Fruit fly (Drosophila melanogaster) whole organism, embryonic: ENCODE measurements around the gene tj.

Experiments used
- Asciz ChIP-seq: fragments of 200-800 bp; sonication (Bioruptor generic); optimal IDR thresholded peaks from 2 replicates; lab custom pipeline; 2017; ENCODE audit warnings: missing biosample characterization, mild to moderate bottlenecking, missing genetic modification characterization, missing genetic modification reagents
- CG10321 ChIP-seq: fragments of 200-800 bp; sonication (Bioruptor generic); IDR thresholded peaks from 2 replicates; pipeline ENCODE4 v1.3.6; 2022; ENCODE audit warnings: missing biosample characterization, missing genetic modification characterization
- CG10979 ChIP-seq: fragments of 200-800 bp; sonication (Bioruptor generic); optimal IDR thresholded peaks from 2 replicates; lab custom pipeline; 2018; ENCODE audit warnings: missing biosample characterization, mild to moderate bottlenecking, missing genetic modification characterization, moderate library complexity
- CG11085 ChIP-seq: fragments of 200-800 bp; sonication (Bioruptor generic); IDR thresholded peaks from 2 replicates; pipeline ENCODE4 v1.3.6; 2022; ENCODE audit warnings: missing biosample characterization, missing genetic modification characterization
- CG1233 ChIP-seq: fragments of 200-800 bp; sonication (Bioruptor generic); optimal IDR thresholded peaks from 4 replicates; lab custom pipeline; 2018; ENCODE audit warnings: missing biosample characterization, mild to moderate bottlenecking, missing genetic modification characterization
- CG13296 ChIP-seq: fragments of 200-800 bp; sonication (Bioruptor generic); optimal IDR thresholded peaks from 3 replicates; lab custom pipeline; 2018; ENCODE audit warnings: missing biosample characterization, mild to moderate bottlenecking, missing genetic modification characterization
- CG13894 ChIP-seq: fragments of 200-800 bp; sonication (Bioruptor generic); optimal IDR thresholded peaks from 3 replicates; lab custom pipeline; 2018; ENCODE audit warnings: missing biosample characterization, mild to moderate bottlenecking, missing genetic modification characterization, moderate library complexity
- CG14860 ChIP-seq: fragments of 200-800 bp; sonication (Bioruptor generic); IDR thresholded peaks from 3 replicates; pipeline ENCODE4 v1.3.6; 2022; ENCODE audit warnings: missing biosample characterization, missing genetic modification characterization; ENCODE audit not compliant: partially characterized antibody
- CG15601 ChIP-seq: fragments of 200-800 bp; sonication (Bioruptor generic); optimal IDR thresholded peaks from 3 replicates; lab custom pipeline; 2019; ENCODE audit warnings: missing biosample characterization, mild to moderate bottlenecking, missing genetic modification characterization, moderate library complexity
- CG1603 ChIP-seq: fragments of 200-800 bp; sonication (Bioruptor generic); optimal IDR thresholded peaks from 2 replicates; lab custom pipeline; 2019; ENCODE audit warnings: missing biosample characterization, mild to moderate bottlenecking, missing genetic modification characterization, moderate library complexity
- CG16815 ChIP-seq: fragments of 200-800 bp; sonication (Bioruptor generic); optimal IDR thresholded peaks from 3 replicates; lab custom pipeline; 2017; ENCODE audit warnings: missing biosample characterization, mild to moderate bottlenecking, missing genetic modification characterization
- CG1792 ChIP-seq: fragments of 200-800 bp; sonication (Bioruptor generic); optimal IDR thresholded peaks from 2 replicates; lab custom pipeline; 2016; ENCODE audit warnings: missing biosample characterization, missing genetic modification characterization
- CG18619 ChIP-seq: fragments of 200-800 bp; sonication (Bioruptor generic); optimal IDR thresholded peaks from 3 replicates; lab custom pipeline; 2017; ENCODE audit warnings: missing biosample characterization, mild to moderate bottlenecking, missing genetic modification characterization
- CG2678 ChIP-seq: fragments of 200-800 bp; sonication (Bioruptor generic); optimal IDR thresholded peaks from 3 replicates; lab custom pipeline; 2019; ENCODE audit warnings: missing biosample characterization, mild to moderate bottlenecking, missing genetic modification characterization, moderate library complexity
- CG2875 ChIP-seq: fragments of 200-800 bp; sonication (Bioruptor generic); optimal IDR thresholded peaks from 2 replicates; lab custom pipeline; 2017; ENCODE audit warnings: missing biosample characterization, mild to moderate bottlenecking, missing genetic modification characterization, missing genetic modification reagents
- CG30431 ChIP-seq: fragments of 200-800 bp; sonication (Bioruptor generic); optimal IDR thresholded peaks from 2 replicates; lab custom pipeline; 2017; ENCODE audit warnings: missing biosample characterization, missing genetic modification characterization
- CG4282 ChIP-seq: fragments of 200-800 bp; sonication (Bioruptor generic); optimal IDR thresholded peaks from 2 replicates; lab custom pipeline; 2016; ENCODE audit warnings: missing biosample characterization, missing genetic modification characterization
- CG4424 ChIP-seq: fragments of 200-800 bp; sonication (Bioruptor generic); optimal IDR thresholded peaks from 3 replicates; lab custom pipeline; 2016; ENCODE audit warnings: missing biosample characterization, missing genetic modification characterization
- CG4707 ChIP-seq: fragments of 200-800 bp; sonication (Bioruptor generic); optimal IDR thresholded peaks from 2 replicates; lab custom pipeline; 2018; ENCODE audit warnings: missing biosample characterization, mild to moderate bottlenecking, missing genetic modification characterization, moderate library complexity
- CG7271 ChIP-seq: fragments of 200-800 bp; sonication (Bioruptor generic); optimal IDR thresholded peaks from 2 replicates; lab custom pipeline; 2018; ENCODE audit warnings: missing biosample characterization, mild to moderate bottlenecking, missing genetic modification characterization, moderate library complexity
- CG9437 ChIP-seq: fragments of 200-800 bp; sonication (Bioruptor generic); optimal IDR thresholded peaks from 2 replicates; lab custom pipeline; 2018; ENCODE audit warnings: missing biosample characterization, mild to moderate bottlenecking, missing genetic modification characterization
- Dbx ChIP-seq: fragments of 200-800 bp; sonication (Bioruptor generic); IDR thresholded peaks from 3 replicates; pipeline ENCODE4 v1.3.6; 2022; ENCODE audit warnings: missing biosample characterization, missing genetic modification characterization
- Dref ChIP-seq: fragments of 200-800 bp; sonication (Bioruptor generic); IDR thresholded peaks from 2 replicates; pipeline ENCODE4 v1.3.6; 2022; ENCODE audit warnings: missing biosample characterization, missing genetic modification characterization
- Eip74EF ChIP-seq, 2 experiments: fragments of 200-800 bp in 1 of 2; fragments of >200 bp in 1 of 2; sonication (Bioruptor generic) in 1 of 2; optimal IDR thresholded peaks; 2 replicates each; lab custom pipeline; 2017 to 2019; ENCODE audit warnings: missing biosample characterization in 2 of 2, missing genetic modification characterization in 2 of 2, mild to moderate bottlenecking in 1 of 2, moderate library complexity in 1 of 2
- Gsc ChIP-seq: fragments of 200-800 bp; sonication (Bioruptor generic); IDR thresholded peaks from 2 replicates; pipeline ENCODE4 v1.3.6; 2022; ENCODE audit warnings: missing biosample characterization, missing genetic modification characterization
- H2.0 ChIP-seq: fragments of 200-800 bp; sonication (Bioruptor generic); IDR thresholded peaks from 2 replicates; pipeline ENCODE4 v1.3.6; 2022; ENCODE audit warnings: missing biosample characterization, missing genetic modification characterization
- HLH54F ChIP-seq: fragments of 200-800 bp; sonication (Bioruptor generic); optimal IDR thresholded peaks from 3 replicates; lab custom pipeline; 2016; ENCODE audit warnings: missing biosample characterization, missing genetic modification characterization
- Hand ChIP-seq: fragments of 200-800 bp; sonication (Bioruptor generic); optimal IDR thresholded peaks from 2 replicates; lab custom pipeline; 2017; ENCODE audit warnings: mild to moderate bottlenecking, missing biosample characterization, missing genetic modification reagents, missing genetic modification characterization
- Pdp1 ChIP-seq, 2 experiments: fragments of 200-800 bp; sonication (Bioruptor generic); optimal IDR thresholded peaks; 3 replicates each; lab custom pipeline; 2016; ENCODE audit warnings: missing biosample characterization in 2 of 2, missing genetic modification characterization in 2 of 2, mild to moderate bottlenecking in 1 of 2, moderate library complexity in 1 of 2
- Rx ChIP-seq: fragments of 200-800 bp; sonication (Bioruptor generic); IDR thresholded peaks from 2 replicates; pipeline ENCODE4 v1.3.6; 2022; ENCODE audit warnings: missing biosample characterization, missing genetic modification characterization
- Sry-δ ChIP-seq: fragments of 200-800 bp; sonication (Bioruptor generic); optimal IDR thresholded peaks from 2 replicates; lab custom pipeline; 2016; ENCODE audit warnings: missing biosample characterization, missing genetic modification characterization
- Taf1 ChIP-seq: fragments of 200-800 bp; sonication (Bioruptor generic); IDR thresholded peaks from 2 replicates; pipeline ENCODE4 v1.3.6; 2022; ENCODE audit warnings: missing biosample characterization, missing genetic modification characterization
- Usf ChIP-seq: fragments of 200-800 bp; sonication (Bioruptor generic); optimal IDR thresholded peaks from 2 replicates; lab custom pipeline; 2017; ENCODE audit warnings: missing genotype, missing biosample characterization, missing genetic modification characterization
- amos ChIP-seq: fragments of 200-800 bp; sonication (Bioruptor generic); IDR thresholded peaks from 2 replicates; pipeline ENCODE4 v1.3.6; 2022; ENCODE audit warnings: missing biosample characterization, missing genetic modification characterization; ENCODE audit not compliant: partially characterized antibody
- ara ChIP-seq: fragments of 200-800 bp; sonication (Bioruptor generic); IDR thresholded peaks from 2 replicates; pipeline ENCODE4 v1.3.6; 2022; ENCODE audit warnings: missing biosample characterization, missing genetic modification characterization
- bsh ChIP-seq, 2 experiments: fragments of 200-800 bp; sonication (Bioruptor generic); optimal IDR thresholded peaks; 2 replicates each; lab custom pipeline; 2017 to 2018; ENCODE audit warnings: mild to moderate bottlenecking in 2 of 2, missing biosample characterization in 2 of 2, missing genetic modification characterization in 2 of 2, moderate library complexity in 1 of 2
- dati ChIP-seq: fragments of 200-800 bp; sonication (Bioruptor generic); IDR thresholded peaks from 2 replicates; pipeline ENCODE4 v1.3.6; 2022; ENCODE audit warnings: missing biosample characterization, missing genetic modification characterization
- disco-r ChIP-seq: fragments of 200-800 bp; sonication (Bioruptor generic); optimal IDR thresholded peaks from 2 replicates; lab custom pipeline; 2016; ENCODE audit warnings: missing biosample characterization, missing genetic modification characterization
- dm ChIP-seq: fragments of 200-800 bp; sonication (Bioruptor generic); optimal IDR thresholded peaks from 3 replicates; lab custom pipeline; 2016; ENCODE audit warnings: missing biosample characterization, missing genetic modification characterization
- ewg ChIP-seq: fragments of 200-800 bp; sonication (Bioruptor generic); optimal IDR thresholded peaks from 3 replicates; lab custom pipeline; 2017; ENCODE audit warnings: mild to moderate bottlenecking, missing biosample characterization, missing genetic modification reagents, missing genetic modification characterization
- lilli ChIP-seq: fragments of 200-800 bp; sonication (Bioruptor generic); optimal IDR thresholded peaks from 3 replicates; lab custom pipeline; 2016; ENCODE audit warnings: missing biosample characterization, missing genetic modification characterization
- nau ChIP-seq: fragments of 200-800 bp; sonication (Bioruptor generic); optimal IDR thresholded peaks from 3 replicates; lab custom pipeline; 2017; ENCODE audit warnings: missing biosample characterization, mild to moderate bottlenecking, missing genetic modification characterization, missing genetic modification reagents
- pan ChIP-seq, 4 experiments: fragments of >200 bp in 3 of 4; fragments of 200-800 bp in 1 of 4; sonication (Bioruptor generic) in 1 of 4; optimal IDR thresholded peaks in 3 of 4; IDR thresholded peaks in 1 of 4; 2 replicates each; pipeline versions ENCODE4 v1.3.6 to Lab custom; 2017 to 2022; ENCODE audit warnings: missing biosample characterization in 2 of 4, missing genetic modification characterization in 2 of 4, mixed read lengths in 1 of 4
- sim ChIP-seq: fragments of 200-800 bp; sonication (Bioruptor generic); IDR thresholded peaks from 2 replicates; pipeline ENCODE4 v1.3.6; 2022; ENCODE audit warnings: missing biosample characterization, missing genetic modification characterization
- slp2 ChIP-seq: fragments of 200-800 bp; sonication (Bioruptor generic); optimal IDR thresholded peaks from 2 replicates; lab custom pipeline; 2016; ENCODE audit warnings: missing biosample characterization, missing genetic modification characterization
- sr ChIP-seq: fragments of 200-800 bp; sonication (Bioruptor generic); IDR thresholded peaks from 3 replicates; pipeline ENCODE4 v1.3.6; 2022; ENCODE audit warnings: missing biosample characterization, missing genetic modification characterization
- tio ChIP-seq: fragments of 200-800 bp; sonication (Bioruptor generic); optimal IDR thresholded peaks from 2 replicates; lab custom pipeline; 2017; ENCODE audit warnings: missing biosample characterization, missing genetic modification characterization, inconsistent platforms
- trem ChIP-seq: fragments of 200-800 bp; optimal IDR thresholded peaks from 3 replicates; lab custom pipeline; 2019; ENCODE audit warnings: missing biosample characterization, mild to moderate bottlenecking, missing genetic modification characterization, moderate library complexity
- trh ChIP-seq: fragments of 200-800 bp; sonication (Bioruptor generic); optimal IDR thresholded peaks from 2 replicates; lab custom pipeline; 2016; ENCODE audit warnings: missing biosample characterization, missing genetic modification characterization
- zfh1 ChIP-seq: fragments of 200-800 bp; sonication (Bioruptor generic); IDR thresholded peaks from 3 replicates; pipeline ENCODE4 v1.3.6; 2022; ENCODE audit warnings: missing biosample characterization, missing genetic modification characterization

The tj gene

DNA sequence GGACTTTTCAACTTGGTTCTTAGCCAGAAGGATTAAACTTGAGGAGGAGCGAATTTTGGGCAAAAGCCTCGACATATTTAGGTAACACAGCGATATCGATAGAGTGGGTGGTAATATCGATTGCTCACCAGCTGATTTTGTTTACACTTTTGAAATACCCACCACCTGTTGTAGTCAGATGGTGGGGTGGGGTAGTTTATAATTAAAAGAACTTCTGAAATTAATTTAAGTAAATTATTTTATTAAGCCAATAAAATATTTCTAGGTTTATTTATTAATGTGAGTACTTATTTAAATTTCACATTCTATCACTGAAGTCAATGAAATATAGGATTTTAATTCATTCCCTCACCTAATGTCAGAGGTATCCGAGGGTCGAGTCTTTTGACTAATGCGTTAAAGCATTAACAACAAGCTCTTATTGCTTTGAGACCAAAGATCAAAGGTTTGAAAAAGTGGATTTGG lies 26.0 kb downstream of the tj start, which contains the start of the genes CG10194 and CG18094 (continued):
- TF ChIP-seq CG18619 (GFP tag; lab: Kevin White, UChicago) = no peak
- peak; percentile 16 for TF ChIP-seq CG4424 (GFP tag; lab: Kevin White, UChicago)
- TF ChIP-seq CG7271 = no peak
- no peak for TF ChIP-seq Rx (GFP tag; lab: Robert Waterston, UW)
- TF ChIP-seq zfh1 (GFP tag; lab: Robert Waterston, UW) = no peak
- TF ChIP-seq CG10321 (GFP tag; lab: Robert Waterston, UW) = no peak
- TF ChIP-seq CG30431 = no peak
- no peak for TF ChIP-seq CG2875 (GFP tag; lab: Kevin White, UChicago)
- no peak for TF ChIP-seq H2.0
- TF ChIP-seq CG2678 (tag; lab: Kevin White, UChicago) = no peak
- no peak for TF ChIP-seq CG11085
- no peak for TF ChIP-seq CG1603 (tag; lab: Kevin White, UChicago)
- no peak for TF ChIP-seq sim (GFP tag; lab: Robert Waterston, UW)
- no peak for TF ChIP-seq sr (GFP tag; lab: Robert Waterston, UW)
- no peak for TF ChIP-seq CG4282
- TF ChIP-seq CG15601 = peak; percentile 3
- peak; percentile 14 for TF ChIP-seq CG16815 (GFP tag; lab: Kevin White, UChicago)
- no peak for TF ChIP-seq CG13894 (tag; lab: Kevin White, UChicago)
- TF ChIP-seq trh (GFP tag; lab: Kevin White, UChicago) = no peak
- no peak for TF ChIP-seq Hand (GFP tag; lab: Kevin White, UChicago)
- no peak for TF ChIP-seq tio (GFP tag; lab: Kevin White, UChicago)
- no peak for TF ChIP-seq dm (GFP tag; lab: Kevin White, UChicago)
- no peak for TF ChIP-seq Taf1 (GFP tag; lab: Robert Waterston, UW)
- no peak for TF ChIP-seq CG1792 (GFP tag; lab: Kevin White, UChicago)
- 0 out of 3 replicates have a peak, but pooled peaks have one; percentile 35 for TF ChIP-seq Dbx (GFP tag; lab: Robert Waterston, UW)
- peak; percentile 32 for TF ChIP-seq CG10979 (tag; lab: Kevin White, UChicago)
- TF ChIP-seq trem (tag; lab: Kevin White, UChicago) = peak; percentile 17
- peak; percentile 74 for TF ChIP-seq Dref (GFP tag; lab: Robert Waterston, UW)
- no peak for TF ChIP-seq ewg (GFP tag; lab: Kevin White, UChicago)
- peak in 1 of 2 experiments; percentile 43 for TF ChIP-seq bsh (GFP tag; optimal IDR thresholded peaks at IDR 0.05; lab: Kevin White, UChicago)
- no peak for TF ChIP-seq nau (GFP tag; lab: Kevin White, UChicago)
- no peak for TF ChIP-seq disco-r (GFP tag; lab: Kevin White, UChicago)
- no peak for TF ChIP-seq CG4707 (GFP tag; lab: Kevin White, UChicago)
- no peak for TF ChIP-seq Usf (GFP tag; lab: Kevin White, UChicago)
- peak; percentile 69; the same call in 1 of the 2 replicates for TF ChIP-seq amos (GFP tag; lab: Robert Waterston, UW)
- no peak for TF ChIP-seq ara (GFP tag; lab: Robert Waterston, UW)
- peak; percentile 68 for TF ChIP-seq lilli (GFP tag; lab: Kevin White, UChicago)
- peak; percentile 32 for TF ChIP-seq Asciz (GFP tag; lab: Kevin White, UChicago)
- peak; percentile 47; the same call in 1 of the 3 replicates for TF ChIP-seq CG14860 (GFP tag; lab: Robert Waterston, UW)
- no peak for TF ChIP-seq CG1233
- TF ChIP-seq slp2 (GFP tag; lab: Kevin White, UChicago) = no peak
- no peak for TF ChIP-seq HLH54F (GFP tag; lab: Kevin White, UChicago)
- TF ChIP-seq Eip74EF (GFP tag; optimal IDR thresholded peaks at IDR 0.05; lab: Kevin White, UChicago) = peak in 1 of 2 experiments; percentile 16
- peak; percentile 2 to 81 for TF ChIP-seq Pdp1 (GFP tag; optimal IDR thresholded peaks at IDR 0.05; lab: Kevin White, UChicago)
- TF ChIP-seq Sry-δ (GFP tag; lab: Kevin White, UChicago) = peak; percentile 62
- TF ChIP-seq Gsc (GFP tag; lab: Robert Waterston, UW) = no peak
- no peak for TF ChIP-seq pan (optimal IDR thresholded peaks at IDR 0.05; lab: Kevin White, UChicago)
- peak in 1 of 2 experiments; percentile 17 for TF ChIP-seq pan (GFP tag; optimal IDR thresholded peaks at IDR 0.05 in 1 of 2, IDR thresholded peaks at IDR 0.05 in 1 of 2)
- no peak for TF ChIP-seq dati (GFP tag; lab: Robert Waterston, UW)
- TF ChIP-seq CG9437 (GFP tag; lab: Kevin White, UChicago) = peak; percentile 28
- TF ChIP-seq CG13296 = peak; percentile 22
